Worm (Caenorhabditis elegans): ENCODE results near the gene H25P19.1.

ce11 chrV:676550-677084, 10.9 kb upstream of the H25P19.1 start, which contains the start of the genes fbxa-72 and srx-21:
- no peak for TF ChIP-seq him-1 (tag; optimal IDR thresholded peaks at IDR 0.05)
- peak; percentile 4 for TF ChIP-seq W03F9.2 (tag; optimal IDR thresholded peaks at IDR 0.05)

Data from whole organism, L4/young adult.